Fruit fly (Drosophila melanogaster) whole organism, embryonic: Measurements from ENCODE around the gene HP1e.
A peak's percentile ranks its signal among the peaks of the same experiment; 100 is the strongest.

Experiments
- BtbVII ChIP-seq: fragments of 200-800 bp; sonication (Bioruptor generic); optimal IDR thresholded peaks from 3 replicates; lab custom pipeline; 2017; ENCODE audit warnings: missing biosample characterization, mild to moderate bottlenecking, missing genetic modification characterization
- CG10543 ChIP-seq: fragments of 200-800 bp; sonication (Bioruptor generic); optimal IDR thresholded peaks from 3 replicates; lab custom pipeline; 2017; ENCODE audit warnings: missing biosample characterization, mild to moderate bottlenecking, missing genetic modification characterization, moderate library complexity
- CG11085 ChIP-seq: fragments of 200-800 bp; sonication (Bioruptor generic); IDR thresholded peaks from 2 replicates; pipeline ENCODE4 v1.3.6; 2022; ENCODE audit warnings: missing biosample characterization, missing genetic modification characterization
- CG11093 ChIP-seq: fragments of 200-800 bp; sonication (Bioruptor generic); IDR thresholded peaks from 3 replicates; pipeline ENCODE4 v1.3.6; 2022; ENCODE audit warnings: missing biosample characterization, missing genetic modification characterization
- CG11696 ChIP-seq: fragments of 200-800 bp; sonication (Bioruptor generic); IDR thresholded peaks from 2 replicates; pipeline ENCODE4 v1.3.6; 2022; ENCODE audit warnings: missing biosample characterization, missing genetic modification characterization
- CG14441 ChIP-seq: fragments of 200-800 bp; sonication (Bioruptor generic); IDR thresholded peaks from 2 replicates; pipeline ENCODE4 v1.3.6; 2022; ENCODE audit warnings: missing biosample characterization, missing genetic modification characterization
- CG14667 ChIP-seq: fragments of 200-800 bp; sonication (Bioruptor generic); IDR thresholded peaks from 2 replicates; pipeline ENCODE4 v1.3.6; 2022; ENCODE audit warnings: missing biosample characterization, missing genetic modification characterization
- CG1529 ChIP-seq: fragments of 200-800 bp; sonication (Bioruptor generic); optimal IDR thresholded peaks from 3 replicates; lab custom pipeline; 2018; ENCODE audit warnings: missing biosample characterization, missing genetic modification characterization
- CG1603 ChIP-seq: fragments of 200-800 bp; sonication (Bioruptor generic); optimal IDR thresholded peaks from 2 replicates; lab custom pipeline; 2019; ENCODE audit warnings: missing biosample characterization, mild to moderate bottlenecking, missing genetic modification characterization, moderate library complexity
- CG2712 ChIP-seq: fragments of 200-800 bp; optimal IDR thresholded peaks from 3 replicates; lab custom pipeline; 2019; ENCODE audit warnings: missing biosample characterization, mild to moderate bottlenecking, missing genetic modification characterization, moderate library complexity
- CG30403 ChIP-seq: fragments of 200-800 bp; sonication (Bioruptor generic); optimal IDR thresholded peaks from 3 replicates; lab custom pipeline; 2016; ENCODE audit warnings: missing biosample characterization, missing genetic modification characterization
- CG32532 ChIP-seq: fragments of 200-800 bp; sonication (Bioruptor generic); IDR thresholded peaks from 2 replicates; pipeline ENCODE4 v1.3.6; 2022; ENCODE audit warnings: missing biosample characterization, missing genetic modification characterization
- CG3838 ChIP-seq: fragments of 200-800 bp; sonication (Bioruptor generic); optimal IDR thresholded peaks from 3 replicates; lab custom pipeline; 2016; ENCODE audit warnings: missing biosample characterization, missing genetic modification characterization
- CG3847 ChIP-seq: fragments of 200-800 bp; sonication (Bioruptor generic); IDR thresholded peaks from 2 replicates; pipeline ENCODE4 v1.3.6; 2022; ENCODE audit warnings: missing biosample characterization, missing genetic modification characterization
- CG4360 ChIP-seq: fragments of 200-800 bp; sonication (Bioruptor generic); IDR thresholded peaks from 2 replicates; pipeline ENCODE4 v1.3.6; 2022; ENCODE audit warnings: missing biosample characterization, missing genetic modification characterization
- CG7372 ChIP-seq: fragments of 200-800 bp; sonication (Bioruptor generic); IDR thresholded peaks from 2 replicates; pipeline ENCODE4 v1.3.6; 2022; ENCODE audit warnings: missing biosample characterization, missing genetic modification characterization
- CG7556 ChIP-seq: fragments of 200-800 bp; sonication (Bioruptor generic); optimal IDR thresholded peaks from 2 replicates; lab custom pipeline; 2017; ENCODE audit warnings: missing biosample characterization, mild to moderate bottlenecking, missing genetic modification characterization
- CG9817 ChIP-seq: fragments of 200-800 bp; sonication (Bioruptor generic); optimal IDR thresholded peaks from 2 replicates; lab custom pipeline; 2018; ENCODE audit warnings: missing biosample characterization, mild to moderate bottlenecking, missing genetic modification characterization, moderate library complexity
- CTCF ChIP-seq: fragments of 200-800 bp; sonication (Bioruptor generic); optimal IDR thresholded peaks from 2 replicates; lab custom pipeline; 2017; ENCODE audit warnings: missing biosample characterization, mild to moderate bottlenecking, missing genetic modification characterization, moderate library complexity
- CkIIα-i1 ChIP-seq: fragments of 200-800 bp; sonication (Bioruptor generic); IDR thresholded peaks from 2 replicates; pipeline ENCODE4 v1.3.6; 2022; ENCODE audit warnings: missing biosample characterization, missing genetic modification characterization
- CrebB ChIP-seq: fragments of 200-800 bp; sonication (Bioruptor generic); optimal IDR thresholded peaks from 3 replicates; lab custom pipeline; 2018; ENCODE audit warnings: missing biosample characterization, mild to moderate bottlenecking, missing genetic modification characterization
- Dbx ChIP-seq: fragments of 200-800 bp; sonication (Bioruptor generic); IDR thresholded peaks from 3 replicates; pipeline ENCODE4 v1.3.6; 2022; ENCODE audit warnings: missing biosample characterization, missing genetic modification characterization
- Dek ChIP-seq: fragments of 200-800 bp; sonication (Bioruptor generic); optimal IDR thresholded peaks from 3 replicates; lab custom pipeline; 2019; ENCODE audit warnings: missing biosample characterization, mild to moderate bottlenecking, missing genetic modification characterization, moderate library complexity
- HLHmδ ChIP-seq: fragments of 200-800 bp; sonication (Bioruptor generic); optimal IDR thresholded peaks from 2 replicates; lab custom pipeline; 2018; ENCODE audit warnings: missing biosample characterization, mild to moderate bottlenecking, missing genetic modification characterization, moderate library complexity
- Kr ChIP-seq: fragments of 200-800 bp; sonication (Bioruptor generic); optimal IDR thresholded peaks from 2 replicates; lab custom pipeline; 2017; ENCODE audit warnings: missing biosample characterization, mild to moderate bottlenecking, missing genetic modification characterization
- NK7.1 ChIP-seq: fragments of 200-800 bp; sonication (Bioruptor generic); optimal IDR thresholded peaks from 3 replicates; lab custom pipeline; 2016; ENCODE audit warnings: missing biosample characterization, missing genetic modification characterization
- Nf-YB ChIP-seq: fragments of 200-800 bp; sonication (Bioruptor generic); optimal IDR thresholded peaks from 3 replicates; lab custom pipeline; 2019; ENCODE audit warnings: missing biosample characterization, mild to moderate bottlenecking, missing genetic modification characterization, moderate library complexity
- NfI ChIP-seq: fragments of 200-800 bp; sonication (Bioruptor generic); optimal IDR thresholded peaks from 3 replicates; lab custom pipeline; 2018; ENCODE audit warnings: missing biosample characterization, mild to moderate bottlenecking, missing genetic modification characterization, moderate library complexity
- Oaz ChIP-seq: fragments of 200-800 bp; sonication (Bioruptor generic); IDR thresholded peaks from 2 replicates; pipeline ENCODE4 v1.3.6; 2022; ENCODE audit warnings: missing biosample characterization, missing genetic modification characterization
- PHDP ChIP-seq: fragments of 200-800 bp; sonication (Bioruptor generic); optimal IDR thresholded peaks from 3 replicates; lab custom pipeline; 2018; ENCODE audit warnings: missing biosample characterization, mild to moderate bottlenecking, missing genetic modification characterization, moderate library complexity
- Stat92E ChIP-seq, 3 experiments: fragments of >200 bp in 2 of 3; fragments of 200-800 bp in 1 of 3; sonication (Bioruptor generic) in 1 of 3; optimal IDR thresholded peaks; 2 replicates each; lab custom pipeline; 2017 to 2019; ENCODE audit warnings: missing biosample characterization in 3 of 3, missing genetic modification characterization in 3 of 3, mild to moderate bottlenecking in 1 of 3, moderate library complexity in 1 of 3
- Xrp1 ChIP-seq: fragments of 200-800 bp; sonication (Bioruptor generic); IDR thresholded peaks from 2 replicates; pipeline ENCODE4 v1.3.6; 2022; ENCODE audit warnings: missing biosample characterization, missing genetic modification characterization
- abd-A ChIP-seq: fragments of 200-800 bp; sonication (Bioruptor generic); optimal IDR thresholded peaks from 3 replicates; lab custom pipeline; 2019; ENCODE audit warnings: missing biosample characterization, mild to moderate bottlenecking, missing genetic modification characterization, moderate library complexity
- amos ChIP-seq: fragments of 200-800 bp; sonication (Bioruptor generic); IDR thresholded peaks from 2 replicates; pipeline ENCODE4 v1.3.6; 2022; ENCODE audit warnings: missing biosample characterization, missing genetic modification characterization; ENCODE audit not compliant: partially characterized antibody
- bowl ChIP-seq: fragments of 200-800 bp; sonication (Bioruptor generic); IDR thresholded peaks from 2 replicates; pipeline ENCODE4 v1.3.6; 2022; ENCODE audit warnings: missing biosample characterization, missing genetic modification characterization
- btn ChIP-seq: fragments of 200-800 bp; sonication (Bioruptor generic); optimal IDR thresholded peaks from 2 replicates; lab custom pipeline; 2016; ENCODE audit warnings: missing biosample characterization, missing genetic modification characterization
- cad ChIP-seq: fragments of >200 bp; optimal IDR thresholded peaks from 2 replicates; lab custom pipeline; 2017; ENCODE audit warnings: missing biosample characterization, missing genetic modification characterization
- ems ChIP-seq: fragments of 200-800 bp; sonication (Bioruptor generic); optimal IDR thresholded peaks from 3 replicates; lab custom pipeline; 2016; ENCODE audit warnings: missing biosample characterization, missing genetic modification characterization
- fd64A ChIP-seq: fragments of 200-800 bp; sonication (Bioruptor generic); optimal IDR thresholded peaks from 3 replicates; lab custom pipeline; 2018; ENCODE audit warnings: missing biosample characterization, mild to moderate bottlenecking, missing genetic modification characterization
- ftz-f1 ChIP-seq: fragments of 200-800 bp; sonication (Bioruptor generic); optimal IDR thresholded peaks from 2 replicates; lab custom pipeline; 2016; ENCODE audit warnings: missing biosample characterization, missing genetic modification characterization
- grau ChIP-seq: fragments of 200-800 bp; optimal IDR thresholded peaks from 3 replicates; lab custom pipeline; 2019; ENCODE audit warnings: missing biosample characterization, mild to moderate bottlenecking, missing genetic modification characterization, moderate library complexity
- inv ChIP-seq: fragments of 200-800 bp; sonication (Bioruptor generic); IDR thresholded peaks from 2 replicates; pipeline ENCODE4 v1.3.6; 2022; ENCODE audit warnings: missing biosample characterization, missing genetic modification characterization; ENCODE audit not compliant: partially characterized antibody
- knrl ChIP-seq: fragments of 200-800 bp; sonication (Bioruptor generic); IDR thresholded peaks from 3 replicates; pipeline ENCODE4 v1.3.6; 2022; ENCODE audit warnings: missing biosample characterization, missing genetic modification characterization; ENCODE audit not compliant: partially characterized antibody
- lmd ChIP-seq: fragments of 200-800 bp; sonication (Bioruptor generic); IDR thresholded peaks from 2 replicates; pipeline ENCODE4 v1.3.6; 2022; ENCODE audit warnings: missing biosample characterization, missing genetic modification characterization
- luna ChIP-seq: fragments of 200-800 bp; sonication (Bioruptor generic); optimal IDR thresholded peaks from 2 replicates; lab custom pipeline; 2016; ENCODE audit warnings: missing biosample characterization, missing genetic modification characterization
- pb ChIP-seq: fragments of 200-800 bp; sonication (Bioruptor generic); optimal IDR thresholded peaks from 3 replicates; lab custom pipeline; 2016; ENCODE audit warnings: missing biosample characterization, missing genetic modification characterization
- sd ChIP-seq: fragments of 200-800 bp; sonication (Bioruptor generic); optimal IDR thresholded peaks from 3 replicates; lab custom pipeline; 2018; ENCODE audit warnings: missing biosample characterization, mild to moderate bottlenecking, missing genetic modification characterization, moderate library complexity
- seq ChIP-seq: fragments of 200-800 bp; sonication (Bioruptor generic); IDR thresholded peaks from 2 replicates; pipeline ENCODE4 v1.3.6; 2022; ENCODE audit warnings: missing biosample characterization, missing genetic modification characterization
- stwl ChIP-seq: fragments of 200-800 bp; sonication (Bioruptor generic); optimal IDR thresholded peaks from 3 replicates; lab custom pipeline; 2018; ENCODE audit warnings: missing biosample characterization, mild to moderate bottlenecking, missing genetic modification characterization, moderate library complexity

Gene HP1e

DNA sequence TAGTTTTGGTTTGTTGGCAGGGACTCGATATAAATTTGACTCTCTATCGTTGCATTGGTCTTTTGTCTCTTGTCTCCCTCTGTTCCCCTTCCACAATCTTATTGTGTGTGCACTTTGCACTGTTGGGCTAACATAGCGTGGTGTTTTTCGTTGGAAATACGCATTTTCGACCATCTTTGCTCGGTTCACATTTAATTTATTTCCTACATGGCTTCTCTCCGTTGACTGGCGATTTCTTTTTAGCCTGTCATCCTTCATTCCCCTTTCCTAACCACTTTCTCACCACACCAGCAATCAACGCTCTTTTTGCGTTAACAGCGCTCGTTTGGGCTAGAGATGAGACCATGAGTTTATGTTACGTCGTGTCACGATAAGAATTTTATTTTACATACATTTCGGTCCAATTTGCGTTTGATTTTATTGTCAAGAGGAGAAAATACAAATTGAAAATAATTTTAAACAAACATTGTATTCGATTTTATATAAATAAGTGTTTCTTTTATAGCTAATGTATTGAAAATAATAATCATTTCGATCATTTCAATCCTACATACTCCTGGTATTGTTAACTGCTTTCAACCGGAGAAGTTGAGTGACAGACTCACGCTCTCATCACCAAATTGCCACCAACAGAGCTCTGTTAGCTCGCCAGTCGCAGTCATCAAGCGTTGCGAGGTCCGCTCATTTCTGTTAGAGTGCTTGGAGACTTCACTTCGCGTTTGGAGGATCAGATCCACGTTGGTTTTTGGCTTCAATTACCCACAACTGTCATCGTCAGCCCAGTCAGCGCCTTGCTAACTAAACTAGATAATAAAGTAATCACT is 19.8 kb downstream of the HP1e start (continued):
- TF ChIP-seq amos (GFP tag; lab: Robert Waterston, UW) (peak; percentile 82; the same call in 1 of the 2 replicates), inv (peak; percentile 88), CG7372 (peak; percentile 42; the same call in 1 of the 2 replicates), fd64A (GFP tag; lab: Kevin White, UChicago) (peak; percentile 12), NfI (GFP tag; lab: Kevin White, UChicago) (peak; percentile 82), CG30403 (peak; percentile 89), PHDP (tag; lab: Kevin White, UChicago) (peak; percentile 85), luna (GFP tag; lab: Kevin White, UChicago) (peak; percentile 17), CG10543 (peak; percentile 97), NK7.1 (GFP tag; lab: Kevin White, UChicago) (peak; percentile 10), abd-A (tag; lab: Kevin White, UChicago) (peak; percentile 91), CG1603 (tag; lab: Kevin White, UChicago) (peak; percentile 58), CG11093 (no peak), Dbx (GFP tag; lab: Robert Waterston, UW) (peak; percentile 71), Xrp1 (GFP tag; lab: Robert Waterston, UW) (peak; percentile 72), Dek (tag; lab: Kevin White, UChicago) (peak; percentile 67), Kr (GFP tag; lab: Kevin White, UChicago) (no peak), CG32532 (GFP tag; lab: Robert Waterston, UW) (peak; percentile 85), seq (GFP tag; lab: Robert Waterston, UW) (peak; percentile 53; the same call in 1 of the 2 replicates), Stat92E (GFP tag; optimal IDR thresholded peaks at IDR 0.05; lab: Kevin White, UChicago) (peak in 1 of 3 experiments; percentile 5), HLHmδ (GFP tag; lab: Kevin White, UChicago) (peak; percentile 94), stwl (tag; lab: Kevin White, UChicago) (no peak), CrebB (tag; lab: Kevin White, UChicago) (peak; percentile 55), CG14667 (GFP tag; lab: Robert Waterston, UW) (no peak; the same call in 1 of the 2 replicates), btn (peak; percentile 58), CG3847 (GFP tag; lab: Robert Waterston, UW) (peak; percentile 73), sd (tag; lab: Kevin White, UChicago) (peak; percentile 66), grau (tag; lab: Kevin White, UChicago) (peak; percentile 90), pb (GFP tag; lab: Kevin White, UChicago) (peak; percentile 29), CG11696 (GFP tag; lab: Robert Waterston, UW) (no peak), CG2712 (peak; percentile 85), Nf-YB (GFP tag; lab: Kevin White, UChicago) (peak; percentile 66), cad (GFP tag; lab: Kevin White, UChicago) (no peak), CG1529 (GFP tag; lab: Kevin White, UChicago) (peak; percentile 70), BtbVII (GFP tag; lab: Kevin White, UChicago) (peak; percentile 86), CG11085 (peak; percentile 34; the same call in 1 of the 2 replicates), CG4360 (GFP tag; lab: Robert Waterston, UW) (no peak), CkIIα-i1 (GFP tag; lab: Robert Waterston, UW) (no peak), CG7556 (peak; percentile 88), CG3838 (peak; percentile 34), ems (GFP tag; lab: Kevin White, UChicago) (peak; percentile 63), knrl (GFP tag; lab: Robert Waterston, UW) (peak; percentile 92), lmd (GFP tag; lab: Robert Waterston, UW) (peak; percentile 64; the same call in 1 of the 2 replicates), CG9817 (tag; lab: Kevin White, UChicago) (peak; percentile 75), CG14441 (GFP tag; lab: Robert Waterston, UW) (0 out of 2 replicates have a peak, but pooled peaks have one; percentile 32), ftz-f1 (no peak), CTCF (GFP tag; lab: Kevin White, UChicago) (peak; percentile 20), bowl (GFP tag; lab: Robert Waterston, UW) (no peak), Oaz (GFP tag; lab: Robert Waterston, UW) (peak; percentile 44; the same call in 1 of the 2 replicates)
